Worm (Caenorhabditis elegans) whole organism, L4 larva: ENCODE results near the gene apn-1.

Source experiments
- D1046.2 ChIP-seq: fragments of 200-800 bp; sonication (Bioruptor generic); IDR thresholded peaks from 2 replicates; pipeline ENCODE4 v1.3.6; 2022; ENCODE audit warnings: missing genetic modification characterization, missing compliant biosample characterization
- F10B5.3 ChIP-seq: sonication (generic microtip); optimal IDR thresholded peaks from 2 replicates; lab custom pipeline; 2016; ENCODE audit warnings: mild to moderate bottlenecking, missing genetic modification characterization, missing compliant biosample characterization
- F44E2.7 ChIP-seq: fragments of 200-800 bp; sonication (Bioruptor generic); IDR thresholded peaks from 2 replicates; pipeline ENCODE4 v2.1.2; 2022; ENCODE audit warnings: missing genetic modification characterization, missing compliant biosample characterization
- F49E8.2 ChIP-seq: sonication (generic microtip); optimal IDR thresholded peaks from 2 replicates; lab custom pipeline; 2016; ENCODE audit warnings: missing compliant biosample characterization, mild to moderate bottlenecking, missing genetic modification characterization, borderline replicate concordance
- R02D3.7 ChIP-seq: fragments of 150-350 bp; sonication (generic microtip); optimal IDR thresholded peaks from 3 replicates; lab custom pipeline; 2014; ENCODE audit warnings: missing biosample characterization, missing genetic modification characterization
- Y105C5A.15 ChIP-seq: fragments of 200-800 bp; sonication (Bioruptor generic); IDR thresholded peaks from 2 replicates; pipeline ENCODE4 v1.3.6; 2022; ENCODE audit warnings: missing genetic modification characterization, missing compliant biosample characterization
- Y48G9A.11 ChIP-seq: fragments of 200-800 bp; sonication (Bioruptor generic); IDR thresholded peaks from 2 replicates; pipeline ENCODE4 v1.3.6; 2022; ENCODE audit warnings: missing genetic modification reagents, missing genetic modification characterization, missing compliant biosample characterization
- ZK337.2 ChIP-seq: fragments of 200-800 bp; sonication (Bioruptor generic); IDR thresholded peaks from 2 replicates; pipeline ENCODE4 v1.3.6; 2022; ENCODE audit warnings: missing genetic modification reagents, missing genetic modification characterization, missing compliant biosample characterization
- arid-1 ChIP-seq: fragments of 200-800 bp; sonication (Bioruptor generic); conservative IDR thresholded peaks from 2 replicates; pipeline ENCODE4 v1.3.6; 2022; ENCODE audit warnings: missing genetic modification reagents, missing genetic modification characterization, missing compliant biosample characterization
- ceh-62 ChIP-seq: sonication (generic microtip); optimal IDR thresholded peaks from 2 replicates; lab custom pipeline; 2017; ENCODE audit warnings: missing biosample characterization, missing genetic modification characterization
- ceh-82 ChIP-seq: sonication (generic microtip); optimal IDR thresholded peaks from 2 replicates; lab custom pipeline; 2017; ENCODE audit warnings: missing biosample characterization, missing genetic modification characterization
- ces-1 ChIP-seq: fragments of 150-350 bp; sonication (generic microtip); optimal IDR thresholded peaks from 4 replicates; lab custom pipeline; 2014; ENCODE audit warnings: missing biosample characterization, missing genetic modification reagents, missing genetic modification characterization
- ctbp-1 ChIP-seq: fragments of 200-800 bp; sonication (Bioruptor generic); IDR thresholded peaks from 2 replicates; pipeline ENCODE4 v1.3.6; 2022; ENCODE audit warnings: missing genetic modification reagents, missing genetic modification characterization, missing compliant biosample characterization
- daf-8 ChIP-seq: fragments of 200-800 bp; sonication (Bioruptor generic); IDR thresholded peaks from 2 replicates; pipeline ENCODE4 v1.3.6; 2022; ENCODE audit warnings: missing genetic modification characterization, missing compliant biosample characterization
- dmd-8 ChIP-seq: fragments of 200-800 bp; sonication (Bioruptor generic); IDR thresholded peaks from 2 replicates; pipeline ENCODE4 v1.3.6; 2022; ENCODE audit warnings: missing genetic modification characterization, missing compliant biosample characterization
- dpl-1 ChIP-seq: fragments of 150-350 bp; optimal IDR thresholded peaks from 2 replicates; lab custom pipeline; 2014; ENCODE audit warnings: missing biosample characterization, missing genetic modification reagents, missing genetic modification characterization
- duxl-1 ChIP-seq: sonication (generic microtip); optimal IDR thresholded peaks from 2 replicates; lab custom pipeline; 2016; ENCODE audit warnings: mild to moderate bottlenecking, missing genetic modification characterization, moderate library complexity, missing compliant biosample characterization; ENCODE audit not compliant: poor library complexity
- dve-1 ChIP-seq: sonication (generic microtip); optimal IDR thresholded peaks from 2 replicates; lab custom pipeline; 2017; ENCODE audit warnings: antibody characterized with exemption, mild to moderate bottlenecking, missing genetic modification characterization, missing compliant biosample characterization; ENCODE audit not compliant: insufficient read depth
- egl-27 ChIP-seq: sonication (generic microtip); optimal IDR thresholded peaks from 3 replicates; lab custom pipeline; 2017; ENCODE audit warnings: missing biosample characterization, missing genetic modification reagents, missing genetic modification characterization
- fkh-10 ChIP-seq: fragments of 150-350 bp; optimal IDR thresholded peaks from 2 replicates; lab custom pipeline; 2014; ENCODE audit warnings: missing biosample characterization, missing genetic modification reagents, missing genetic modification characterization
- fos-1 ChIP-seq: fragments of 150-350 bp; optimal IDR thresholded peaks from 2 replicates; lab custom pipeline; 2014; ENCODE audit warnings: missing biosample characterization, missing genetic modification characterization
- hlh-30 ChIP-seq: sonication (generic microtip); optimal IDR thresholded peaks from 2 replicates; lab custom pipeline; 2017; ENCODE audit warnings: antibody characterized with exemption, mild to moderate bottlenecking, missing genetic modification characterization, missing compliant biosample characterization; ENCODE audit not compliant: insufficient read depth
- hmg-1.1 ChIP-seq: fragments of 200-800 bp; sonication (Bioruptor generic); IDR thresholded peaks from 2 replicates; pipeline ENCODE4 v1.3.6; 2022; ENCODE audit warnings: missing genetic modification reagents, missing genetic modification characterization, missing compliant biosample characterization
- lim-7 ChIP-seq: fragments of 200-800 bp; sonication (Bioruptor generic); IDR thresholded peaks from 2 replicates; pipeline ENCODE4 v1.3.6; 2022; ENCODE audit warnings: missing genetic modification characterization, missing compliant biosample characterization
- lin-1 ChIP-seq: fragments of 200-800 bp; sonication (Bioruptor generic); IDR thresholded peaks from 2 replicates; pipeline ENCODE4 v1.3.6; 2022; ENCODE audit warnings: missing genetic modification reagents, missing genetic modification characterization, missing compliant biosample characterization
- lin-15B ChIP-seq: fragments of 150-350 bp; sonication (generic microtip); optimal IDR thresholded peaks from 3 replicates; lab custom pipeline; 2014; ENCODE audit warnings: missing biosample characterization, missing genetic modification characterization
- lsy-2 ChIP-seq, 2 experiments: fragments of 150-350 bp in 1 of 2; sonication (generic microtip) in 1 of 2; optimal IDR thresholded peaks; 2 replicates each; lab custom pipeline; 2014 to 2017; ENCODE audit warnings: missing biosample characterization in 2 of 2, missing genetic modification characterization in 2 of 2
- madf-9 ChIP-seq: fragments of 200-800 bp; sonication (Bioruptor generic); conservative IDR thresholded peaks from 2 replicates; pipeline ENCODE4 v1.3.6; 2022; ENCODE audit warnings: missing genetic modification reagents, missing genetic modification characterization, missing compliant biosample characterization
- mep-1 ChIP-seq: fragments of 150-350 bp; sonication (generic microtip); optimal IDR thresholded peaks from 3 replicates; lab custom pipeline; 2014; ENCODE audit warnings: missing biosample characterization, missing genetic modification characterization
- nhr-102 ChIP-seq: sonication (generic microtip); optimal IDR thresholded peaks from 2 replicates; lab custom pipeline; 2016; ENCODE audit warnings: mild to moderate bottlenecking, missing genetic modification characterization, moderate library complexity, missing compliant biosample characterization
- nhr-111 ChIP-seq: fragments of 200-800 bp; sonication (Bioruptor generic); optimal IDR thresholded peaks from 2 replicates; lab custom pipeline; 2018; ENCODE audit warnings: mild to moderate bottlenecking, missing genetic modification characterization, missing compliant biosample characterization
- nhr-237 ChIP-seq: sonication (generic microtip); optimal IDR thresholded peaks from 2 replicates; lab custom pipeline; 2017; ENCODE audit warnings: missing biosample characterization, missing genetic modification characterization
- nhr-28 ChIP-seq: fragments of 150-350 bp; optimal IDR thresholded peaks from 2 replicates; lab custom pipeline; 2014; ENCODE audit warnings: missing biosample characterization, missing genetic modification characterization
- nhr-41 ChIP-seq: fragments of 200-800 bp; sonication (Bioruptor generic); IDR thresholded peaks from 2 replicates; pipeline ENCODE4 v1.3.6; 2022; ENCODE audit warnings: missing genetic modification reagents, missing genetic modification characterization, missing compliant biosample characterization
- nhr-42 ChIP-seq: fragments of 200-800 bp; sonication (Bioruptor generic); IDR thresholded peaks from 2 replicates; pipeline ENCODE4 v1.3.6; 2022; ENCODE audit warnings: missing genetic modification characterization, missing compliant biosample characterization
- nhr-48 ChIP-seq: sonication (generic microtip); optimal IDR thresholded peaks from 2 replicates; lab custom pipeline; 2016; ENCODE audit warnings: mild to moderate bottlenecking, missing genetic modification characterization, missing compliant biosample characterization
- nhr-6 ChIP-seq: fragments of 150-350 bp; optimal IDR thresholded peaks from 2 replicates; lab custom pipeline; 2014; ENCODE audit warnings: missing biosample characterization, missing genetic modification characterization
- nhr-76 ChIP-seq: fragments of 150-350 bp; optimal IDR thresholded peaks from 2 replicates; lab custom pipeline; 2014; ENCODE audit warnings: missing biosample characterization, missing genetic modification characterization
- nhr-77 ChIP-seq: fragments of 150-350 bp; optimal IDR thresholded peaks from 2 replicates; lab custom pipeline; 2014; ENCODE audit warnings: missing biosample characterization, missing genetic modification characterization
- pha-4 ChIP-seq, 2 experiments: fragments of 150-350 bp in 1 of 2; fragments of 200-800 bp in 1 of 2; sonication (Bioruptor generic) in 1 of 2; IDR thresholded peaks in 1 of 2; optimal IDR thresholded peaks in 1 of 2; 2 replicates each; pipeline versions ENCODE4 v1.3.6 to Lab custom; 2014 to 2022; ENCODE audit warnings: missing genetic modification characterization in 2 of 2, missing genetic modification reagents in 2 of 2, missing biosample characterization in 1 of 2, missing compliant biosample characterization in 1 of 2
- pqm-1 ChIP-seq: sonication (generic microtip); optimal IDR thresholded peaks from 2 replicates; lab custom pipeline; 2017; ENCODE audit warnings: missing biosample characterization, missing genetic modification characterization
- saeg-2 ChIP-seq: fragments of 200-800 bp; sonication (Bioruptor generic); IDR thresholded peaks from 2 replicates; pipeline ENCODE4 v1.3.6; 2022; ENCODE audit warnings: missing genetic modification reagents, missing genetic modification characterization, missing compliant biosample characterization
- sdz-12 ChIP-seq: fragments of 200-800 bp; sonication (Bioruptor generic); optimal IDR thresholded peaks from 2 replicates; lab custom pipeline; 2018; ENCODE audit warnings: mild to moderate bottlenecking, missing genetic modification characterization, missing compliant biosample characterization
- snpc-1.2 ChIP-seq: fragments of 200-800 bp; sonication (Bioruptor generic); IDR thresholded peaks from 2 replicates; pipeline ENCODE4 v1.3.6; 2022; ENCODE audit warnings: missing genetic modification reagents, missing genetic modification characterization, missing compliant biosample characterization
- snpc-4 ChIP-seq: fragments of 150-350 bp; optimal IDR thresholded peaks from 2 replicates; lab custom pipeline; 2014; ENCODE audit warnings: missing biosample characterization, missing genetic modification characterization
- tag-97 ChIP-seq: fragments of 200-800 bp; sonication (Bioruptor generic); IDR thresholded peaks from 2 replicates; pipeline ENCODE4 v1.3.6; 2022; ENCODE audit warnings: missing genetic modification characterization, missing compliant biosample characterization
- unc-130 ChIP-seq: sonication (generic microtip); optimal IDR thresholded peaks from 2 replicates; lab custom pipeline; 2016; ENCODE audit warnings: missing genetic modification reagents, missing genetic modification characterization, missing compliant biosample characterization
- unc-39 ChIP-seq: sonication (generic microtip); optimal IDR thresholded peaks from 2 replicates; lab custom pipeline; 2017; ENCODE audit warnings: missing biosample characterization, missing genetic modification characterization
- zfp-3 ChIP-seq: fragments of 200-800 bp; sonication (Bioruptor generic); conservative IDR thresholded peaks from 2 replicates; pipeline ENCODE4 v1.3.6; 2022; ENCODE audit warnings: missing genetic modification reagents, missing genetic modification characterization, missing compliant biosample characterization
- ztf-11 ChIP-seq: fragments of 150-350 bp; optimal IDR thresholded peaks from 2 replicates; lab custom pipeline; 2014; ENCODE audit warnings: missing biosample characterization, missing genetic modification characterization
- ztf-7 ChIP-seq: fragments of 150-350 bp; optimal IDR thresholded peaks from 2 replicates; lab custom pipeline; 2014; ENCODE audit warnings: missing biosample characterization, missing genetic modification characterization

apn-1 gene

ce11 chrII:8016167-8016566, 31.2 kb upstream of the apn-1 start (continued):
- no peak for TF ChIP-seq hmg-1.1
- no peak for TF ChIP-seq sdz-12 (GFP tag; lab: Kevin White, UChicago)
- TF ChIP-seq nhr-28 (tag; lab: Kevin White, UChicago), result peak; percentile 70
- no peak; the same call in 1 of the 2 replicates for TF ChIP-seq lin-1
- TF ChIP-seq hlh-30 (tag; lab: Kevin White, UChicago), result peak; percentile 79
- TF ChIP-seq nhr-111 (GFP tag; lab: Kevin White, UChicago), result no peak
- no peak for TF ChIP-seq ctbp-1
- 0 out of 2 replicates have a peak, but pooled peaks have one; percentile 7 for TF ChIP-seq D1046.2
- no peak for TF ChIP-seq tag-97 (GFP tag; lab: Robert Waterston, UW)
- no peak for TF ChIP-seq ceh-82 (tag; lab: Kevin White, UChicago)
- no peak for TF ChIP-seq daf-8
- peak; percentile 11 for TF ChIP-seq pqm-1
- peak; percentile 70 for TF ChIP-seq nhr-48 (tag; lab: Kevin White, UChicago)
- TF ChIP-seq dve-1, result peak; percentile 69
- TF ChIP-seq nhr-76 (tag; lab: Kevin White, UChicago), result no peak
- TF ChIP-seq pha-4 (GFP tag; IDR thresholded peaks at IDR 0.05; lab: Robert Waterston, UW), result peak; percentile 34; the same call in 1 of the 2 replicates
- TF ChIP-seq pha-4 (tag; optimal IDR thresholded peaks at IDR 0.05; lab: Kevin White, UChicago), result no peak
- TF ChIP-seq lsy-2 (tag; optimal IDR thresholded peaks at IDR 0.05; lab: Kevin White, UChicago), result peak; percentile 22 to 41
- TF ChIP-seq Y105C5A.15, result no peak
- no peak for TF ChIP-seq fos-1 (tag; lab: Kevin White, UChicago)
- no peak for TF ChIP-seq lim-7 (GFP tag; lab: Robert Waterston, UW)
- TF ChIP-seq snpc-1.2 (GFP tag; lab: Robert Waterston, UW), result no peak
- no peak for TF ChIP-seq nhr-102
- TF ChIP-seq nhr-77 (tag; lab: Kevin White, UChicago), result peak; percentile 18
- TF ChIP-seq, all 104 proteins: peak for 25

DNA sequence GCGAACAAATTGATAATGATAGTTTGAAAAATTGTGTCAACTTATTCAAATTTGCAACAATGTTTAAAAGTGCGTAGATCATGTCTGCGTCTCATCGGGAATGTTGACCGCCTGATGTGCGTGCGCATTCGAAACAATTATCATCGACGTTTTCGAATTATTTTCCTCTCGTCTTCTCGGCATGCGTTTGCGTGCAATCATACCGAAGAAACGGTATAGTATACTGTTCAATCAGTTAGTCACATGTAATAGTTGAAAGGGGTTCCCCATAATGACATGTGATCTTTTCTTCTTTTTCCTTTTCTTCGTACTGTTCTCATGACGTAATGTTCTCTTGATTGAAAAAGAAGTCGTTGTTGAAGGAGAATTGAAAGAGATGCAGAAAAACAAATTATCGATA, 30.6 kb upstream of the apn-1 start:
- TF ChIP-seq F10B5.3 (tag; lab: Kevin White, UChicago) (no peak), Y48G9A.11 (GFP tag; lab: Robert Waterston, UW) (no peak), ZK337.2 (GFP tag; lab: Robert Waterston, UW) (no peak), lin-15B (tag; lab: Kevin White, UChicago) (no peak), ces-1 (no peak), zfp-3 (GFP tag; lab: Robert Waterston, UW) (0 out of 2 replicates have a peak, but pooled peaks have one; percentile 18), nhr-237 (tag; lab: Kevin White, UChicago) (no peak), dpl-1 (GFP tag; lab: Kevin White, UChicago) (peak; percentile 25), nhr-6 (tag; lab: Kevin White, UChicago) (peak; percentile 40), nhr-76 (tag; lab: Kevin White, UChicago) (peak; percentile 32), mep-1 (peak; percentile 74), duxl-1 (tag; lab: Kevin White, UChicago) (no peak), F44E2.7 (GFP tag; lab: Robert Waterston, UW) (no peak), F49E8.2 (tag; lab: Kevin White, UChicago) (no peak), arid-1 (GFP tag; lab: Robert Waterston, UW) (peak; percentile 47; the same call in 1 of the 2 replicates), unc-39 (tag; lab: Kevin White, UChicago) (no peak), ceh-62 (tag; lab: Kevin White, UChicago) (no peak), egl-27 (tag; lab: Kevin White, UChicago) (no peak), madf-9 (peak; percentile 6; the same call in 1 of the 2 replicates), R02D3.7 (no peak), saeg-2 (GFP tag; lab: Robert Waterston, UW) (peak; percentile 68; the same call in 1 of the 2 replicates), hlh-30 (tag; lab: Kevin White, UChicago) (peak; percentile 95), nhr-42 (GFP tag; lab: Robert Waterston, UW) (no peak), daf-8 (no peak), dmd-8 (GFP tag; lab: Robert Waterston, UW) (no peak), ztf-7 (tag; lab: Kevin White, UChicago) (peak; percentile 61), snpc-4 (tag; lab: Kevin White, UChicago) (no peak), tag-97 (GFP tag; lab: Robert Waterston, UW) (no peak), unc-130 (no peak), nhr-41 (GFP tag; lab: Robert Waterston, UW) (no peak), ztf-11 (tag; lab: Kevin White, UChicago) (no peak), pqm-1 (peak; percentile 58), fkh-10 (GFP tag; lab: Kevin White, UChicago) (no peak)
